Worm (Caenorhabditis elegans): ENCODE data around the gene F32F2.4.
A peak's percentile ranks its signal among the peaks of the same experiment; 100 is the strongest.

The F32F2.4 gene

DNA sequence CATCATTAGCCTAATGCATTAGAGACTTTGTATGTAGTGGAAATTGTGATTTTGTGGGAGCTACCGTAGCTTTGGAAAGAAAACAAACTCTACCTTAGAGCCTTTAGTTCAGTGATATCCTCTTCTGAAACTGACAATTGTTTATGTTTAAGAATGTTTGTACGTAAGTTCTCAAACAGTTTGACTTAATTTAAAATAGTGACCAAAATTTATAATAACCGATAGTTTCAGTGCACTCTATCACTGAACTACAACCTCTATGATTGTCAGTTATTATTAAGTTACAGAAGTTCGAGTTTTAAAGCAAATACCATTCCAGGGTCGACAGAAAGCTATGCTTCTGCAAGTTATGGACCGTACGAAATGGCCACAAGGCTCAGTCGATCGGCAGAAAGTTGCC lies 32.6 kb downstream of the F32F2.4 start, which contains the start of gene C50B6.1:
Gene C50B6.1, plus strand, starts transcription at position 301 of the 400 bp plus-strand sequence.
- no peak for TF ChIP-seq flt-1 (GFP tag; IDR thresholded peaks at IDR 0.05)
- TF ChIP-seq tbx-37 (GFP tag; conservative IDR thresholded peaks at IDR 0.05): no peak
- TF ChIP-seq aly-1 (tag; optimal IDR thresholded peaks at IDR 0.05): no peak
- TF ChIP-seq ceh-13 (GFP tag; optimal IDR thresholded peaks at IDR 0.05): no peak
- TF ChIP-seq F13C5.2 (tag; optimal IDR thresholded peaks at IDR 0.05): no peak
- no peak for TF ChIP-seq tbx-11 (GFP tag; IDR thresholded peaks at IDR 0.05)
- no peak for TF ChIP-seq tra-4 (tag; optimal IDR thresholded peaks at IDR 0.05)
- TF ChIP-seq ceh-36 (tag; optimal IDR thresholded peaks at IDR 0.05): no peak
- TF ChIP-seq hmg-4 (GFP tag; optimal IDR thresholded peaks at IDR 0.05): no peak

DNA sequence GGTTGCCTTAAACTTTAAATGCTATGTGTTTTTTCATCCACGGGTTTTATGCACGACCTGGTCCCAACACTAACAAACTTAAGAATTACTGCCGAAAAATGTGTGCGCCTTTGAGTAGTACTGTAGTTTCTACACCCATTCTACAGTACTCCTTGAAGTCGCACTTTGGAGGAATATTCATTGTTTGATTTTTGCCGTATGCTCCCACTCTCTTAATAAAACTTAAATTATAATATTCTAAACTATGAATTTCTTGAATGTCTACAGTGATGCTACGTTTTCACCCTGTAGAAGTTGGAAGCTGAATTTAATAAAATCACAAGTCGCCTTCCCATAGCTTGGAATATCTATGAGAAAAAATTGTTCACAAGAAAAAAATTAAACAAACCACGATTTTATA lies 33.7 kb downstream of the F32F2.4 start:
- TF ChIP-seq scrt-1 (GFP tag; IDR thresholded peaks at IDR 0.05) (no peak), tra-4 (tag; optimal IDR thresholded peaks at IDR 0.05) (no peak), ceh-13 (GFP tag; optimal IDR thresholded peaks at IDR 0.05) (no peak), pes-1 (GFP tag; IDR thresholded peaks at IDR 0.05) (no peak), tbx-37 (GFP tag; conservative IDR thresholded peaks at IDR 0.05) (no peak), flt-1 (GFP tag; IDR thresholded peaks at IDR 0.05) (no peak), aly-1 (tag; optimal IDR thresholded peaks at IDR 0.05) (no peak), hmg-4 (GFP tag; optimal IDR thresholded peaks at IDR 0.05) (no peak), hmbx-1 (tag; optimal IDR thresholded peaks at IDR 0.05) (no peak), ets-7 (tag; optimal IDR thresholded peaks at IDR 0.05) (no peak), ama-1 (optimal IDR thresholded peaks at IDR 0.05) (no peak), F13C5.2 (tag; optimal IDR thresholded peaks at IDR 0.05) (no peak), tbx-11 (GFP tag; IDR thresholded peaks at IDR 0.05) (no peak), B0310.2 (tag; optimal IDR thresholded peaks at IDR 0.05) (no peak), sea-1 (GFP tag; conservative IDR thresholded peaks at IDR 0.05) (no peak), hnd-1 (tag; optimal IDR thresholded peaks at IDR 0.05) (no peak), ceh-36 (tag; optimal IDR thresholded peaks at IDR 0.05) (no peak)

DNA sequence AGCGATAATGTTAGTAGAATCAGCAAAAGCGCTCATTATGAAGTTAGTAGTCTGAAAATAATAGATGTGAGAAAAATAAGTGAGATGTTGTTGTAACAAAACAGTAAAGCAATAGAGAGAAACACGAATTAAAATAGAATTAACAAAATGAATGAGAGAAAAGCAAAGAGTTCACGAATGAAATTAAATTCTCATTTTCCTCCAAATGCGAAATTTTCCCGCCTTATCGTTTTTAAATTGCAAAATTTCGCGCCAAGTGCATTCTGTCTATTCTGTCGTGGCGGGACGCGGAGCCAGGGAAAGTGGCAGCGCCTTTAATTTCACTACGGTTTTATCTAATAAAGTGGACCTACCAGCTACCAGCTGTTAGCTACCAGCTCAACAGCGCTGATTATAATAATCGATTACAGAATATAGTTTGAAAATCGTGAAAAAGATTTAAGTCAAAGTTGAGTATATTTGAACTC lies 36.2 kb downstream of the F32F2.4 start, which contains the start of gene nasp-2:
Gene nasp-2, minus strand, starts transcription at position 51 of the 467 bp plus-strand sequence.
- no peak for TF ChIP-seq hmg-4 (GFP tag; optimal IDR thresholded peaks at IDR 0.05)
- TF ChIP-seq F13C5.2 (tag; optimal IDR thresholded peaks at IDR 0.05): no peak
- TF ChIP-seq B0310.2 (tag; optimal IDR thresholded peaks at IDR 0.05): no peak
- TF ChIP-seq sea-1 (GFP tag; conservative IDR thresholded peaks at IDR 0.05): no peak
- no peak for TF ChIP-seq ceh-36 (tag; optimal IDR thresholded peaks at IDR 0.05)
- TF ChIP-seq flt-1 (GFP tag; IDR thresholded peaks at IDR 0.05): no peak
- TF ChIP-seq pes-1 (GFP tag; IDR thresholded peaks at IDR 0.05): no peak
- TF ChIP-seq tra-4 (tag; optimal IDR thresholded peaks at IDR 0.05): no peak
- TF ChIP-seq scrt-1 (GFP tag; IDR thresholded peaks at IDR 0.05): no peak
- no peak for TF ChIP-seq ets-7 (tag; optimal IDR thresholded peaks at IDR 0.05)
- no peak for TF ChIP-seq aly-1 (tag; optimal IDR thresholded peaks at IDR 0.05)

DNA sequence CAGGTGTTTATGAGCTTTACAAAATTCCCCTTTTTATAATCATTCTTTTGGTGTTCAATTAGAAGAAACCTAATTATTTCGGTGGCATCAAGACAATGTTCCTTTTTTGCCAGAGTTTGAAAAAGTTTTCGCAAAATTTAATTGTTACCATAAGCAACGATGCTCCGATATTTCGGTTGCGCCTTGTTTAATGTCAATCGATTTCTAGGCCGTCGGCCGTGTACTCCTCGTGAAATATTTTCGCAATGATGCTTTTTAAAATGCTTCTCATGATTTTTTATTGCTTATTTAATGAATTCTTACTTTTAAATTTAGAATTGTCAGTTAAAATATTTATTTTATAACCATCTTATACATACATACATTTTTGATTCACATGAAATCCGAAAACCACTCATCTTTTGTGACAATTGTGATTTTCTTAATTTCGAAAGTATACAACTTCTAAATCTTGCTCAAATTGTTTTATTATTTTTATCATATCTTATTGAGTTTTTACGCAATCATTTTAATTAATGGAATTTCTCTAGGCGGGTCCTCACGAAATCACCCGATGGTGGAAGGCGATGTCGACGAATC lies 37.1 kb downstream of the F32F2.4 start, which contains the start of gene C50B6.3:
Gene C50B6.3, plus strand, starts transcription at position 529 of the 579 bp plus-strand sequence.
- no peak for TF ChIP-seq hmbx-1 (tag; optimal IDR thresholded peaks at IDR 0.05)
- TF ChIP-seq flt-1 (GFP tag; IDR thresholded peaks at IDR 0.05): no peak
- TF ChIP-seq tbx-37 (GFP tag; conservative IDR thresholded peaks at IDR 0.05): peak; percentile 71
- TF ChIP-seq ceh-13 (GFP tag; optimal IDR thresholded peaks at IDR 0.05): no peak
- TF ChIP-seq sea-1 (GFP tag; conservative IDR thresholded peaks at IDR 0.05): no peak
- no peak for TF ChIP-seq ets-7 (tag; optimal IDR thresholded peaks at IDR 0.05)
- no peak for TF ChIP-seq scrt-1 (GFP tag; IDR thresholded peaks at IDR 0.05)
- TF ChIP-seq ama-1 (optimal IDR thresholded peaks at IDR 0.05): no peak

DNA sequence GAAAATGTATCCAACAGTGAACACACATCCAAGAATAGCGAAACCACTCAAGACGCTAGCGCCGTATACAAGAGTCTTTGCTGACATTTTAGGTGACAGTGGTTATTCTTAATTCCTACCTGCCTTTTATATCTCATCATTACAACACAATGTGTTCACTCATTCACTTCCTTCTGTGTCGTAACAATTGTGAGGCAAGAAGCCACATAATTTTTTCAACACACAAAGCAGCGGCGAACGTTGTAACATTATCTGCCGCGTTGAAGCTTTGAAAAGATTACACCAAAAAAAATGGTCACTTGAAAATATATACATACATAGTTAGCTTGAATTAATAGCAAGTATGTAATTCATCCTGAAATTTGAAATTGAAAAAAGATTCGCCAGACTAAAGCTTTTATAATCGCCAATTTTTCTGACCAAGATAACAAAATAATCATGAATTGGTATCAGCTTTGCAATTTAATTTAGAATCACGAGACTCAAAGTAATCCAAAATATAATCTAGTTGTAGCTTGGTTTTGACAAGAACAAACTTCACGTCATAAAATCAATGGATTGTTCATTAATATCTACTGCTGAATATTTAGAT lies 41.9 kb downstream of the F32F2.4 start, which contains the start of the genes col-161 and srh-18:
Gene col-161, minus strand, starts transcription at position 101 of the 592 bp plus-strand sequence.
Gene srh-18, plus strand, starts transcription at position 542 of the 592 bp plus-strand sequence.
- TF ChIP-seq scrt-1 (GFP tag; IDR thresholded peaks at IDR 0.05) (no peak), tra-4 (tag; optimal IDR thresholded peaks at IDR 0.05) (no peak), ceh-13 (GFP tag; optimal IDR thresholded peaks at IDR 0.05) (no peak), tbx-37 (GFP tag; conservative IDR thresholded peaks at IDR 0.05) (no peak), flt-1 (GFP tag; IDR thresholded peaks at IDR 0.05) (no peak), B0310.2 (tag; optimal IDR thresholded peaks at IDR 0.05) (no peak), ets-7 (tag; optimal IDR thresholded peaks at IDR 0.05) (no peak), ama-1 (optimal IDR thresholded peaks at IDR 0.05) (no peak), hnd-1 (tag; optimal IDR thresholded peaks at IDR 0.05) (no peak), aly-1 (tag; optimal IDR thresholded peaks at IDR 0.05) (no peak), pes-1 (GFP tag; IDR thresholded peaks at IDR 0.05) (no peak), F13C5.2 (tag; optimal IDR thresholded peaks at IDR 0.05) (no peak), sea-1 (GFP tag; conservative IDR thresholded peaks at IDR 0.05) (no peak), ceh-36 (tag; optimal IDR thresholded peaks at IDR 0.05) (no peak), hmg-4 (GFP tag; optimal IDR thresholded peaks at IDR 0.05) (no peak), hmbx-1 (tag; optimal IDR thresholded peaks at IDR 0.05) (no peak), tbx-11 (GFP tag; IDR thresholded peaks at IDR 0.05) (no peak)

DNA sequence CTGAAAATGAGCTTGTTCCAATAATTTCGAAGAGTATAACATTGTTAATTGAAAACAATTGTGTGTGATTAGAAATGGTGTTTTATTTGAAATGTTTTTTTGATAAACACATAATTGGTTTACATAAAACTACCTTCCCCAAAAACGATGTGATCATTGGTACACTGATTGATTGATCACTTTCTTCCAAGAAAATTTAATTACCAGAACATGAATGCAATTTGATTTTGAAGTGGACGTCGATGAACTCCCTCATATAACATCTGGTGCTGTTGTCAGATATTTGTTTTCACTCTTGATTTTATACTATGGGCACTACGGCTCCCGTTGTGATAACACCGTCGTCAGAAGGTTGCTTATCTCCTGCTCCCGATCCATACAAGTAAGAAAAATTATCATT lies 44.6 kb downstream of the F32F2.4 start, which contains the start of gene srh-15:
Gene srh-15, plus strand, starts transcription at position 301 of the 400 bp plus-strand sequence.
- no peak for TF ChIP-seq hmbx-1 (tag; optimal IDR thresholded peaks at IDR 0.05)
- TF ChIP-seq flt-1 (GFP tag; IDR thresholded peaks at IDR 0.05): no peak
- no peak for TF ChIP-seq F13C5.2 (tag; optimal IDR thresholded peaks at IDR 0.05)
- no peak for TF ChIP-seq ets-7 (tag; optimal IDR thresholded peaks at IDR 0.05)
- no peak for TF ChIP-seq B0310.2 (tag; optimal IDR thresholded peaks at IDR 0.05)
- TF ChIP-seq tbx-11 (GFP tag; IDR thresholded peaks at IDR 0.05): no peak
- no peak for TF ChIP-seq ceh-13 (GFP tag; optimal IDR thresholded peaks at IDR 0.05)
- no peak for TF ChIP-seq scrt-1 (GFP tag; IDR thresholded peaks at IDR 0.05)
- TF ChIP-seq pes-1 (GFP tag; IDR thresholded peaks at IDR 0.05): no peak
- no peak for TF ChIP-seq ama-1 (optimal IDR thresholded peaks at IDR 0.05)
- no peak for TF ChIP-seq aly-1 (tag; optimal IDR thresholded peaks at IDR 0.05)
- no peak for TF ChIP-seq hmg-4 (GFP tag; optimal IDR thresholded peaks at IDR 0.05)
- TF ChIP-seq hnd-1 (tag; optimal IDR thresholded peaks at IDR 0.05): no peak
- TF ChIP-seq tbx-37 (GFP tag; conservative IDR thresholded peaks at IDR 0.05): no peak
- TF ChIP-seq sea-1 (GFP tag; conservative IDR thresholded peaks at IDR 0.05): no peak
- TF ChIP-seq tra-4 (tag; optimal IDR thresholded peaks at IDR 0.05): no peak
- TF ChIP-seq ceh-36 (tag; optimal IDR thresholded peaks at IDR 0.05): no peak
